Fruit fly (Drosophila melanogaster): ENCODE results near the gene Saf6.

Gene Saf6

dm6 chr2L:780851-781250, 34.9 kb downstream of the Saf6 start:
- TF ChIP-seq bowl (GFP tag; IDR thresholded peaks at IDR 0.05) (no peak), kah (GFP tag; optimal IDR thresholded peaks at IDR 0.05) (no peak), Poxn (GFP tag; IDR thresholded peaks at IDR 0.05) (no peak), CG17829 (tag; optimal IDR thresholded peaks at IDR 0.05) (no peak), CG2129 (GFP tag; IDR thresholded peaks at IDR 0.05; ENCODE audit: partially characterized antibody) (no peak), CG2120 (GFP tag; optimal IDR thresholded peaks at IDR 0.05) (peak; percentile 28), CG2678 (tag; optimal IDR thresholded peaks at IDR 0.05) (peak; percentile 24), CG18599 (GFP tag; optimal IDR thresholded peaks at IDR 0.05) (peak; percentile 60), Hr3 (GFP tag; optimal IDR thresholded peaks at IDR 0.05) (no peak), Hmr (GFP tag; optimal IDR thresholded peaks at IDR 0.05) (peak; percentile 33), prd (optimal IDR thresholded peaks at IDR 0.05) (no peak), prd (GFP tag; IDR thresholded peaks at IDR 0.05) (no peak), CG15514 (GFP tag; optimal IDR thresholded peaks at IDR 0.05) (peak; percentile 12), Mrtf (GFP tag; IDR thresholded peaks at IDR 0.05) (no peak), CG4404 (GFP tag; IDR thresholded peaks at IDR 0.05) (no peak), gce (GFP tag; IDR thresholded peaks at IDR 0.05) (no peak), Atf6 (GFP tag; IDR thresholded peaks at IDR 0.05) (no peak), phol (tag; optimal IDR thresholded peaks at IDR 0.05) (no peak), CG9932 (GFP tag; IDR thresholded peaks at IDR 0.05) (0 out of 2 replicates have a peak, but pooled peaks have one; percentile 9), al (GFP tag; IDR thresholded peaks at IDR 0.05) (no peak), danr (GFP tag; IDR thresholded peaks at IDR 0.05) (no peak), PHDP (tag; optimal IDR thresholded peaks at IDR 0.05) (no peak), CG14441 (GFP tag; IDR thresholded peaks at IDR 0.05) (0 out of 2 replicates have a peak, but pooled peaks have one; percentile 27), zfh1 (GFP tag; IDR thresholded peaks at IDR 0.05) (no peak), slbo (GFP tag; IDR thresholded peaks at IDR 0.05) (peak; percentile 61), Rfx (GFP tag; IDR thresholded peaks at IDR 0.05) (0 out of 2 replicates have a peak, but pooled peaks have one; percentile 22), Lim3 (GFP tag; IDR thresholded peaks at IDR 0.05) (no peak), ham (GFP tag; IDR thresholded peaks at IDR 0.05) (no peak), trh (GFP tag; optimal IDR thresholded peaks at IDR 0.05) (no peak), kay (GFP tag; optimal IDR thresholded peaks at IDR 0.05) (no peak), row (GFP tag; IDR thresholded peaks at IDR 0.05) (0 out of 3 replicates have a peak, but pooled peaks have one; percentile 29), CG30020 (tag; optimal IDR thresholded peaks at IDR 0.05) (no peak), CG18764 (GFP tag; optimal IDR thresholded peaks at IDR 0.05) (no peak), pho (GFP tag; optimal IDR thresholded peaks at IDR 0.05) (no peak), vvl (GFP tag; IDR thresholded peaks at IDR 0.05) (no peak), CG17802 (tag; optimal IDR thresholded peaks at IDR 0.05) (no peak), dimm (GFP tag; IDR thresholded peaks at IDR 0.05) (no peak), CG31388 (GFP tag; optimal IDR thresholded peaks at IDR 0.05) (no peak), lab (GFP tag; optimal IDR thresholded peaks at IDR 0.05) (peak; percentile 34), CG4328 (GFP tag; optimal IDR thresholded peaks at IDR 0.05) (no peak), Dbx (GFP tag; IDR thresholded peaks at IDR 0.05) (0 out of 3 replicates have a peak, but pooled peaks have one; percentile 21), CG1603 (tag; optimal IDR thresholded peaks at IDR 0.05) (no peak), CG12104 (GFP tag; optimal IDR thresholded peaks at IDR 0.05) (no peak), Chrac-16 (GFP tag; optimal IDR thresholded peaks at IDR 0.05) (no peak), CkIIα-i1 (GFP tag; IDR thresholded peaks at IDR 0.05) (no peak)
